Worm (Caenorhabditis elegans): ENCODE measurements around the gene srh-266.

srh-266 gene

ce11 chrV:642750-643149 is 21.8 kb upstream of the srh-266 start, which contains the start of gene nhr-190:
Gene nhr-190 (minus strand): TSS chrV:642924.
- TF ChIP-seq fkh-8 (tag; optimal IDR thresholded peaks at IDR 0.05) (peak; percentile 41), elt-3 (tag; optimal IDR thresholded peaks at IDR 0.05) (no peak), vab-15 (tag; optimal IDR thresholded peaks at IDR 0.05) (no peak), ces-1 (GFP tag; optimal IDR thresholded peaks at IDR 0.05) (no peak), nhr-19 (GFP tag; conservative IDR thresholded peaks at IDR 0.05) (no peak), lin-35 (GFP tag; optimal IDR thresholded peaks at IDR 0.05) (no peak), zip-4 (GFP tag; optimal IDR thresholded peaks at IDR 0.05) (no peak), skn-1 (tag; optimal IDR thresholded peaks at IDR 0.05) (no peak), nhr-20 (tag; optimal IDR thresholded peaks at IDR 0.05) (peak; percentile 22), nhr-85 (tag) (no peak), ceh-82 (tag; optimal IDR thresholded peaks at IDR 0.05) (peak in 1 of 3 experiments; percentile 2), irx-1 (tag; optimal IDR thresholded peaks at IDR 0.05) (no peak), hlh-4 (tag; optimal IDR thresholded peaks at IDR 0.05) (no peak), pqm-1 (tag; optimal IDR thresholded peaks at IDR 0.05) (no peak), ceh-8 (GFP tag; optimal IDR thresholded peaks at IDR 0.05) (no peak), blmp-1 (tag; optimal IDR thresholded peaks at IDR 0.05) (no peak), dsc-1 (tag; optimal IDR thresholded peaks at IDR 0.05) (no peak), ceh-88 (GFP tag; IDR thresholded peaks at IDR 0.05) (no peak), mef-2 (tag; optimal IDR thresholded peaks at IDR 0.05) (no peak), hpl-2 (GFP tag; optimal IDR thresholded peaks at IDR 0.05) (no peak), F16B12.6 (tag; optimal IDR thresholded peaks at IDR 0.05) (no peak), ztf-11 (tag; optimal IDR thresholded peaks at IDR 0.05) (no peak), lin-39 (tag; optimal IDR thresholded peaks at IDR 0.05) (no peak), ama-1 (optimal IDR thresholded peaks at IDR 0.05) (no peak), lsy-2 (tag; optimal IDR thresholded peaks at IDR 0.05) (no peak), grh-1 (GFP tag; IDR thresholded peaks at IDR 0.05) (no peak), swsn-7 (tag; optimal IDR thresholded peaks at IDR 0.05) (peak; percentile 30), rnt-1 (tag; optimal IDR thresholded peaks at IDR 0.05) (peak; percentile 33), alr-1 (tag; optimal IDR thresholded peaks at IDR 0.05; ENCODE audit: borderline replicate concordance) (no peak), lin-15B (tag; optimal IDR thresholded peaks at IDR 0.05) (no peak), ceh-63 (GFP tag; optimal IDR thresholded peaks at IDR 0.05) (no peak), aha-1 (tag; optimal IDR thresholded peaks at IDR 0.05) (no peak), efl-1 (optimal IDR thresholded peaks at IDR 0.05) (peak; percentile 31 to 47), efl-1 (GFP tag; optimal IDR thresholded peaks at IDR 0.05 in 1 of 2) (no peak)

ce11 chrV:646129-646528 is 18.5 kb upstream of the srh-266 start, which contains the start of gene F48G7.12:
Gene F48G7.12 (minus strand): TSS chrV:646229.
- TF ChIP-seq nhr-237 (tag; optimal IDR thresholded peaks at IDR 0.05): no peak
- no peak for TF ChIP-seq ceh-90 (tag; optimal IDR thresholded peaks at IDR 0.05)
- TF ChIP-seq snu-23 (GFP tag; optimal IDR thresholded peaks at IDR 0.05): no peak
- TF ChIP-seq C34B4.2 (tag; optimal IDR thresholded peaks at IDR 0.05): no peak

- TF ChIP-seq skn-1 (tag; optimal IDR thresholded peaks at IDR 0.05): no peak
- no peak for TF ChIP-seq pqm-1 (tag; optimal IDR thresholded peaks at IDR 0.05)
- TF ChIP-seq F16B12.6 (tag; optimal IDR thresholded peaks at IDR 0.05): no peak
- no peak for TF ChIP-seq ceh-90 (tag; optimal IDR thresholded peaks at IDR 0.05)
- no peak for TF ChIP-seq ceh-88 (GFP tag; IDR thresholded peaks at IDR 0.05)
- TF ChIP-seq mab-9 (GFP tag; IDR thresholded peaks at IDR 0.05): no peak
- no peak for TF ChIP-seq pax-3 (tag; optimal IDR thresholded peaks at IDR 0.05)
- no peak for TF ChIP-seq ceh-82 (tag; optimal IDR thresholded peaks at IDR 0.05)
- TF ChIP-seq pag-3 (tag; optimal IDR thresholded peaks at IDR 0.05; ENCODE audit: borderline replicate concordance, insufficient read depth): no peak
- TF ChIP-seq sptf-1 (tag; optimal IDR thresholded peaks at IDR 0.05): no peak
- no peak for TF ChIP-seq sup-37 (GFP tag; optimal IDR thresholded peaks at IDR 0.05)
- no peak for TF ChIP-seq xbp-1 (tag; optimal IDR thresholded peaks at IDR 0.05)
- no peak for TF ChIP-seq mep-1 (tag; optimal IDR thresholded peaks at IDR 0.05)
- TF ChIP-seq sox-4 (tag; optimal IDR thresholded peaks at IDR 0.05): no peak
- no peak for TF ChIP-seq nhr-19 (GFP tag; conservative IDR thresholded peaks at IDR 0.05)
- no peak for TF ChIP-seq jun-1 (tag; optimal IDR thresholded peaks at IDR 0.05)
- TF ChIP-seq nhr-90 (tag; optimal IDR thresholded peaks at IDR 0.05; ENCODE audit: poor library complexity): no peak
- TF ChIP-seq nhr-20 (tag; optimal IDR thresholded peaks at IDR 0.05): no peak
- no peak for TF ChIP-seq lin-13 (GFP tag; optimal IDR thresholded peaks at IDR 0.05)
These were observed 17.7 kb upstream of the srh-266 start, which contains the start of gene ugt-42 for ce11 chrV:646888-647287. Gene ugt-42 (plus strand): TSS chrV:647188.

Data from whole organism, L1 larva.